Fruit fly (Drosophila melanogaster): ENCODE data around the gene Reps.

The Reps gene

dm6 chr2L:11113011-11113528 is 6.6 kb upstream of the Reps start, which contains the start of gene Idua (continued):
- no peak for TF ChIP-seq shn (GFP tag; optimal IDR thresholded peaks at IDR 0.05)
- TF ChIP-seq Jarid2 (GFP tag; optimal IDR thresholded peaks at IDR 0.05), result no peak
- peak; percentile 60; the same call in 1 of the 3 replicates for TF ChIP-seq CG7357 (GFP tag; IDR thresholded peaks at IDR 0.05)
- TF ChIP-seq Pdp1 (GFP tag; optimal IDR thresholded peaks at IDR 0.05), result peak; percentile 15 to 19
- TF ChIP-seq CG4282 (GFP tag; optimal IDR thresholded peaks at IDR 0.05), result no peak
- no peak for TF ChIP-seq C15 (GFP tag; IDR thresholded peaks at IDR 0.05)
- TF ChIP-seq D19B (GFP tag; optimal IDR thresholded peaks at IDR 0.05), result peak; percentile 33
- TF ChIP-seq ewg (GFP tag; optimal IDR thresholded peaks at IDR 0.05), result peak; percentile 39
- TF ChIP-seq tio (GFP tag; optimal IDR thresholded peaks at IDR 0.05), result peak; percentile 55
- TF ChIP-seq Fer3 (tag; optimal IDR thresholded peaks at IDR 0.05), result peak; percentile 53
- TF ChIP-seq trem (tag; optimal IDR thresholded peaks at IDR 0.05), result peak; percentile 36
- 0 out of 3 replicates have a peak, but pooled peaks have one; percentile 52 for TF ChIP-seq CG6175 (GFP tag; IDR thresholded peaks at IDR 0.05)
- peak; percentile 70 for TF ChIP-seq CG6254 (GFP tag; optimal IDR thresholded peaks at IDR 0.05)
- TF ChIP-seq CG18476 (GFP tag; optimal IDR thresholded peaks at IDR 0.05), result peak; percentile 48
- no peak for TF ChIP-seq Bdp1 (GFP tag; optimal IDR thresholded peaks at IDR 0.05)
- TF ChIP-seq CG13296 (GFP tag; optimal IDR thresholded peaks at IDR 0.05), result peak; percentile 85
- TF ChIP-seq Ada2b (GFP tag; IDR thresholded peaks at IDR 0.05), result peak; percentile 53; the same call in 1 of the 2 replicates
- TF ChIP-seq Asciz (GFP tag; optimal IDR thresholded peaks at IDR 0.05), result peak; percentile 70
- peak; percentile 71 for TF ChIP-seq fd96Cb (tag; optimal IDR thresholded peaks at IDR 0.05)
- TF ChIP-seq HHEX (GFP tag; optimal IDR thresholded peaks at IDR 0.05), result peak; percentile 70
- peak; percentile 54 for TF ChIP-seq CG13775 (GFP tag; optimal IDR thresholded peaks at IDR 0.05)
- no peak for TF ChIP-seq CG3995 (GFP tag; optimal IDR thresholded peaks at IDR 0.05)
- TF ChIP-seq ham (GFP tag; IDR thresholded peaks at IDR 0.05), result no peak
- peak; percentile 26 for TF ChIP-seq Bteb2 (GFP tag; optimal IDR thresholded peaks at IDR 0.05)
- no peak for TF ChIP-seq CG17802 (tag; optimal IDR thresholded peaks at IDR 0.05)
- 0 out of 2 replicates have a peak, but pooled peaks have one; percentile 24 for TF ChIP-seq CG4404 (GFP tag; IDR thresholded peaks at IDR 0.05)
- TF ChIP-seq bcd (GFP tag; optimal IDR thresholded peaks at IDR 0.05), result peak; percentile 78
- peak; percentile 70; the same call in 2 of the 3 replicates for TF ChIP-seq CG11695 (GFP tag; IDR thresholded peaks at IDR 0.05)
- peak; percentile 39 for TF ChIP-seq Chrac-16 (GFP tag; optimal IDR thresholded peaks at IDR 0.05)
- no peak for TF ChIP-seq CG10959 (GFP tag; IDR thresholded peaks at IDR 0.05)
- peak; percentile 80 for TF ChIP-seq odd (GFP tag; optimal IDR thresholded peaks at IDR 0.05)
- peak; percentile 82 for TF ChIP-seq CG3281 (GFP tag; optimal IDR thresholded peaks at IDR 0.05)
- TF ChIP-seq CG9727 (GFP tag; optimal IDR thresholded peaks at IDR 0.05), result peak; percentile 82
- no peak for TF ChIP-seq jing (GFP tag; optimal IDR thresholded peaks at IDR 0.05)
- peak; percentile 29 for TF ChIP-seq run (tag; optimal IDR thresholded peaks at IDR 0.05)
- peak; percentile 58 for TF ChIP-seq CG17829 (tag; optimal IDR thresholded peaks at IDR 0.05)
- no peak for TF ChIP-seq CG7839 (tag; optimal IDR thresholded peaks at IDR 0.05)
- TF ChIP-seq peb (GFP tag; IDR thresholded peaks at IDR 0.05), result peak; percentile 61
- TF ChIP-seq nom (GFP tag; optimal IDR thresholded peaks at IDR 0.05), result no peak
- no peak for TF ChIP-seq bbx (GFP tag; IDR thresholded peaks at IDR 0.05; ENCODE audit: partially characterized antibody)
- peak; percentile 18; the same call in 1 of the 2 replicates for TF ChIP-seq CG14441 (GFP tag; IDR thresholded peaks at IDR 0.05)
- peak; percentile 75 for TF ChIP-seq CG34376 (GFP tag; optimal IDR thresholded peaks at IDR 0.05)
- no peak for TF ChIP-seq br (optimal IDR thresholded peaks at IDR 0.05)
- TF ChIP-seq CG2129 (GFP tag; IDR thresholded peaks at IDR 0.05; ENCODE audit: partially characterized antibody), result no peak
- TF ChIP-seq CG9817 (tag; optimal IDR thresholded peaks at IDR 0.05), result peak; percentile 59
- TF ChIP-seq tll (GFP tag; optimal IDR thresholded peaks at IDR 0.05), result no peak
- TF ChIP-seq dan (GFP tag; IDR thresholded peaks at IDR 0.05), result no peak
- 0 out of 3 replicates have a peak, but pooled peaks have one; percentile 32 for TF ChIP-seq jigr1 (GFP tag; IDR thresholded peaks at IDR 0.05)
- TF ChIP-seq kah (GFP tag; optimal IDR thresholded peaks at IDR 0.05), result peak; percentile 12

Measured in whole organism, embryonic.